Worm (Caenorhabditis elegans): ENCODE measurements around the gene his-74.

The his-74 gene

DNA sequence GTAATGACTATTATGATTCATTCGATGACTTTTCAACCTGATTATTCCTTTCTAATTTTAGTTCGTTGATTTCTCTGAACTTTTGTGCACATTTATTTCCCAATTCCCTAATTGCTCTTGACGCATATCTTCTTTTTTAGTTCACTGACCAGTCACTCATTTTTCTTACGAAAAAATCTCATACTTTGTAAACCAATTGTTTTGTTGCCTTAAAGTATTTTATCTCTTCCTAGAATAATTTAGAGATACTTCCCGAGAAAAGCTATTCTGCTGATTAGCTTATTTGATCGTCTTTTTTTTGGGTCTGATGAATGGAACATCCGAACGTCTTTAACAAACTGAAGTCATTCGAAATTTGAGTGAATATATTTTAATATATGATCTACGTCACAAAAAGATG, 19.2 kb upstream of the his-74 start:
- TF ChIP-seq ref-2 (tag; optimal IDR thresholded peaks at IDR 0.05): no peak
- no peak for TF ChIP-seq mec-3 (tag; optimal IDR thresholded peaks at IDR 0.05; ENCODE audit: borderline replicate concordance)
- no peak for TF ChIP-seq hlh-6 (tag; optimal IDR thresholded peaks at IDR 0.05)
- TF ChIP-seq unc-3 (GFP tag; conservative IDR thresholded peaks at IDR 0.05): no peak
- TF ChIP-seq unc-3 (tag; optimal IDR thresholded peaks at IDR 0.05): no peak
- TF ChIP-seq eyg-1 (tag; optimal IDR thresholded peaks at IDR 0.05): no peak
- no peak for TF ChIP-seq pax-1 (tag; optimal IDR thresholded peaks at IDR 0.05)
- TF ChIP-seq ahr-1 (tag; optimal IDR thresholded peaks at IDR 0.05): no peak
- no peak for TF ChIP-seq nfya-1 (tag; optimal IDR thresholded peaks at IDR 0.05)
- TF ChIP-seq ceh-24 (tag; optimal IDR thresholded peaks at IDR 0.05): no peak
- no peak for TF ChIP-seq unc-55 (GFP tag; optimal IDR thresholded peaks at IDR 0.05)
- TF ChIP-seq dmd-4 (tag; optimal IDR thresholded peaks at IDR 0.05; ENCODE audit: borderline replicate concordance): no peak
- TF ChIP-seq ceh-14 (tag; optimal IDR thresholded peaks at IDR 0.05): no peak
- no peak for TF ChIP-seq gmeb-2 (tag; optimal IDR thresholded peaks at IDR 0.05)
- no peak for TF ChIP-seq sdc-2 (tag; optimal IDR thresholded peaks at IDR 0.05)

DNA sequence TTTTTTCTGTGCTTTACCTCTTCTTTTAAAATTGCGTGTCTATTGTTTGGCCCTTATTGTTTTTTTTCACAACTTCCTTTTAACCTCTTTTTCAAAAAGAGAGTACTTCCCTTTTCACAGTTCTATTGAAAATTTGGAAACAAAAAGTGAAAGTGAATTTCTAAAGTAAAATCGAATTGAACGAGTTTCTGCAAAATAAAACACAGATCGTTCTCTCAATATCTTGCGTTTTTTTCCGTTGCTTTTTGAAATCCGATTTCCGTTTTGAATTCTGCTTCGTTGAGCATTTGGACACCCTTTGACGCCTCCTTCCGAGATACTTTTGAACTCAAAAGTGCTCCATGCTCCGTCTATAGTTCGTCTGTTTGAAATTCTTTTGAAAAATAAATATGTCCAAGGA, 16.2 kb upstream of the his-74 start:
- TF ChIP-seq eyg-1 (tag; optimal IDR thresholded peaks at IDR 0.05): no peak
- no peak for TF ChIP-seq C38D4.7 (GFP tag; optimal IDR thresholded peaks at IDR 0.05)
- no peak for TF ChIP-seq lin-11 (tag; optimal IDR thresholded peaks at IDR 0.05)
- TF ChIP-seq sox-4 (tag; optimal IDR thresholded peaks at IDR 0.05): no peak
- TF ChIP-seq pat-9 (tag; optimal IDR thresholded peaks at IDR 0.05): no peak
- no peak for TF ChIP-seq pha-2 (tag; optimal IDR thresholded peaks at IDR 0.05)
- no peak for TF ChIP-seq dve-1 (tag; optimal IDR thresholded peaks at IDR 0.05)

DNA sequence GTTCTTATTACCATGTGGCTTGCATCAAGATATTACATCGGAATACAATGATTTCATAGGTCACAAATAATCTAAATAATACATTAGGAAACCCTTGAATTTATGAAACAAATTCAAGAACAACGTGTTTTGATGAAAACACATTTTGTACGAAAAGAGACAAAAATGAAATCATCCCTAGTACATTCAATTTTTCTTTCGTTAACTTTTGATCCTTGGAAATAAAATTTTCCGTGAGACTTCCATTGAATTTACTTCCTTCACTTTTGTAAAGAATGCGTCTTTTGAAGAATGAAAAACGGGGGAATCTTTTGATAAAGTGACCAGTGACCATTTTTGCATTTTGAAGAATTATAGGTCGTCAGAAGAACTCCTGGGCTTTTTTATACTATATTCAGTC, 13.6 kb upstream of the his-74 start:
- no peak for TF ChIP-seq C08G9.2 (tag; optimal IDR thresholded peaks at IDR 0.05)
- TF ChIP-seq tbx-2 (tag; optimal IDR thresholded peaks at IDR 0.05): no peak
- TF ChIP-seq K09A11.1 (tag; optimal IDR thresholded peaks at IDR 0.05; ENCODE audit: insufficient read depth): no peak
- no peak for TF ChIP-seq ceh-34 (tag; optimal IDR thresholded peaks at IDR 0.05)
- no peak for TF ChIP-seq sox-4 (tag; optimal IDR thresholded peaks at IDR 0.05)
- no peak for TF ChIP-seq pha-2 (tag; optimal IDR thresholded peaks at IDR 0.05)
- no peak for TF ChIP-seq ahr-1 (tag; optimal IDR thresholded peaks at IDR 0.05)
- TF ChIP-seq sdc-2 (tag; optimal IDR thresholded peaks at IDR 0.05): no peak
- TF ChIP-seq hlh-30 (tag; optimal IDR thresholded peaks at IDR 0.05; ENCODE audit: insufficient read depth): no peak
- TF ChIP-seq zip-5 (tag; optimal IDR thresholded peaks at IDR 0.05): no peak
- no peak for TF ChIP-seq fkh-6 (tag; optimal IDR thresholded peaks at IDR 0.05)
- TF ChIP-seq ztf-16 (tag; optimal IDR thresholded peaks at IDR 0.05): no peak
- TF ChIP-seq elt-2 (tag; optimal IDR thresholded peaks at IDR 0.05): no peak
- no peak for TF ChIP-seq ceh-2 (tag; optimal IDR thresholded peaks at IDR 0.05)
- TF ChIP-seq ceh-14 (tag; optimal IDR thresholded peaks at IDR 0.05): no peak
- no peak for TF ChIP-seq ceh-9 (tag; optimal IDR thresholded peaks at IDR 0.05)
- TF ChIP-seq fax-1 (tag; optimal IDR thresholded peaks at IDR 0.05): no peak
- no peak for TF ChIP-seq ttx-3 (tag; optimal IDR thresholded peaks at IDR 0.05)
- no peak for TF ChIP-seq nhr-11 (tag; optimal IDR thresholded peaks at IDR 0.05)

DNA sequence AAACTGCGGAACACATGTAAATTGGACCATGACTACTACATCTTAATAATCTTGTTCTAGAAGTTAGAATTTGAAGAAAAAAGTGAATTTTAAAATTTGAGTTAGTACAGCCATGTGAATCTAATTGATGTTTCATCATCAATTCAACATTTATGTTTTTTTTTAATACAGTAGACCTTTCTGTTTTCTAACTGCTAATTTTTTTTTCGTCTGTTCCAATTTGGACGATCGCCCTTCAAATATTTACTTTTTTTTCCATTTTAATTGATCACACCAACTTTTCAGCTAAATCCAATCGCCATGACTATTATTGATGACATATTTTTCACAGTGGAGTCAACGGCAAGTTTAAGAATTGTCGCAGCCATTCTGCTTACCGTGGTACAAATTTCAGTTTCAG, 10.5 kb upstream of the his-74 start, which contains the start of gene srx-116:
Gene srx-116 (plus strand): TSS at position 301 of the 400 bp plus-strand sequence.
- TF ChIP-seq K09A11.1 (tag; optimal IDR thresholded peaks at IDR 0.05; ENCODE audit: insufficient read depth) (no peak), unc-3 (GFP tag; conservative IDR thresholded peaks at IDR 0.05) (no peak), unc-3 (tag; optimal IDR thresholded peaks at IDR 0.05) (no peak), ceh-6 (GFP tag; optimal IDR thresholded peaks at IDR 0.05) (no peak), pros-1 (tag; optimal IDR thresholded peaks at IDR 0.05) (no peak), ceh-2 (tag; optimal IDR thresholded peaks at IDR 0.05) (no peak), nhr-232 (tag; optimal IDR thresholded peaks at IDR 0.05) (no peak), sdc-2 (tag; optimal IDR thresholded peaks at IDR 0.05) (no peak), lim-6 (tag; optimal IDR thresholded peaks at IDR 0.05) (no peak), pqm-1 (tag; optimal IDR thresholded peaks at IDR 0.05) (no peak), hlh-6 (tag; optimal IDR thresholded peaks at IDR 0.05) (no peak), hlh-8 (tag; optimal IDR thresholded peaks at IDR 0.05) (no peak), madf-2 (tag; optimal IDR thresholded peaks at IDR 0.05) (no peak), ceh-9 (tag; optimal IDR thresholded peaks at IDR 0.05) (no peak), ceh-34 (tag; optimal IDR thresholded peaks at IDR 0.05) (no peak), dve-1 (tag; optimal IDR thresholded peaks at IDR 0.05) (no peak), elt-4 (tag; optimal IDR thresholded peaks at IDR 0.05) (no peak), dmd-4 (tag; optimal IDR thresholded peaks at IDR 0.05; ENCODE audit: borderline replicate concordance) (no peak)

Measured in whole organism, late embryonic.